Worm (Caenorhabditis elegans): Measurements from ENCODE around the gene algn-6.

- TF ChIP-seq ama-1 (optimal IDR thresholded peaks at IDR 0.05): no peak
- no peak for TF ChIP-seq tbx-37 (GFP tag; conservative IDR thresholded peaks at IDR 0.05)
- TF ChIP-seq F13C5.2 (tag; optimal IDR thresholded peaks at IDR 0.05): no peak
- TF ChIP-seq hmbx-1 (tag; optimal IDR thresholded peaks at IDR 0.05): no peak
- no peak for TF ChIP-seq flt-1 (GFP tag; IDR thresholded peaks at IDR 0.05)
- no peak for TF ChIP-seq scrt-1 (GFP tag; IDR thresholded peaks at IDR 0.05)
- no peak for TF ChIP-seq hmg-4 (GFP tag; optimal IDR thresholded peaks at IDR 0.05)
- no peak for TF ChIP-seq sea-1 (GFP tag; conservative IDR thresholded peaks at IDR 0.05)
These were observed 32.4 kb downstream of the algn-6 start for ce11 chrII:8071801-8072544.

All from whole organism, early embryonic.